Fruit fly (Drosophila melanogaster) ovary, adult (tissue): Measurements from ENCODE around the gene CG33635.

Experiments
- CG17801 ChIP-seq: fragments of 200-800 bp; optimal IDR thresholded peaks from 2 replicates; lab custom pipeline; 2019; ENCODE audit warnings: missing biosample characterization, mild to moderate bottlenecking, missing genetic modification characterization, moderate library complexity; ENCODE audit not compliant: partially characterized antibody

The CG33635 gene

dm6 chr2L:122167-123006 is 36.1 kb downstream of the CG33635 start:
- TF ChIP-seq CG17801 (GFP tag; lab: Kevin White, UChicago): no peak

dm6 chr2L:121456-121831 is 37.0 kb downstream of the CG33635 start, which contains the start of gene CG4822:
Gene CG4822 (minus strand): TSS chr2L:121754.
- TF ChIP-seq CG17801 (GFP tag; lab: Kevin White, UChicago): no peak

dm6 chr2L:120492-121455 is 37.7 kb downstream of the CG33635 start:
- no peak for TF ChIP-seq CG17801 (GFP tag; lab: Kevin White, UChicago)

dm6 chr2L:117750-118149 is 40.7 kb downstream of the CG33635 start:
- TF ChIP-seq CG17801 (GFP tag; lab: Kevin White, UChicago): no peak

- no peak for TF ChIP-seq CG17801 (GFP tag; lab: Kevin White, UChicago)
Observed at dm6 chr2L:116388-116787, 42.1 kb downstream of the CG33635 start, which contains the start of gene CG13694. Gene CG13694 (minus strand): TSS chr2L:116488.

dm6 chr2L:114429-114828 is 44.0 kb downstream of the CG33635 start, which contains the start of gene ND-15:
Gene ND-15 (plus strand): TSS chr2L:114726.
- no peak for TF ChIP-seq CG17801 (GFP tag; lab: Kevin White, UChicago)

- TF ChIP-seq CG17801 (GFP tag; lab: Kevin White, UChicago): no peak
Observed at dm6 chr2L:110046-110445, 48.4 kb downstream of the CG33635 start.

- peak; percentile 20 for TF ChIP-seq CG17801 (GFP tag; lab: Kevin White, UChicago)
Observed at dm6 chr2L:109098-109799, 49.2 kb downstream of the CG33635 start.
